Fruit fly (Drosophila melanogaster) whole organism, prepupa: Measurements from ENCODE around the gene BHD.

Source experiments
- Blimp-1 ChIP-seq: fragments of 200-800 bp; sonication (Bioruptor generic); optimal IDR thresholded peaks from 3 replicates; lab custom pipeline; 2017; ENCODE audit warnings: missing biosample characterization, missing genetic modification characterization, mild to moderate bottlenecking, moderate library complexity, missing genetic modification reagents
- CG10631 ChIP-seq: fragments of 200-800 bp; sonication (Bioruptor generic); optimal IDR thresholded peaks from 2 replicates; lab custom pipeline; 2016; ENCODE audit warnings: missing biosample characterization, missing genetic modification characterization
- CG10669 ChIP-seq: fragments of 200-800 bp; sonication (Bioruptor generic); optimal IDR thresholded peaks from 3 replicates; lab custom pipeline; 2018; ENCODE audit warnings: missing biosample characterization, mild to moderate bottlenecking, missing genetic modification characterization, moderate library complexity
- CG11294 ChIP-seq: fragments of 200-800 bp; sonication (Bioruptor generic); IDR thresholded peaks from 2 replicates; pipeline ENCODE4 v1.3.6; 2022; ENCODE audit warnings: missing biosample characterization, missing genetic modification characterization
- CG11902 ChIP-seq: fragments of 200-800 bp; sonication (Bioruptor generic); optimal IDR thresholded peaks from 3 replicates; lab custom pipeline; 2016; ENCODE audit warnings: missing biosample characterization, missing genetic modification characterization
- CG1621 ChIP-seq: fragments of 200-800 bp; sonication (Bioruptor generic); optimal IDR thresholded peaks from 3 replicates; lab custom pipeline; 2018; ENCODE audit warnings: missing biosample characterization, mild to moderate bottlenecking, missing genetic modification characterization
- CG16779 ChIP-seq: fragments of 200-800 bp; sonication (Bioruptor generic); optimal IDR thresholded peaks from 3 replicates; lab custom pipeline; 2017; ENCODE audit warnings: missing biosample characterization, mild to moderate bottlenecking, missing genetic modification characterization
- CG3032 ChIP-seq: fragments of 200-800 bp; optimal IDR thresholded peaks from 2 replicates; lab custom pipeline; 2019; ENCODE audit warnings: missing biosample characterization, mild to moderate bottlenecking, missing genetic modification characterization, moderate library complexity
- CG32006 ChIP-seq: fragments of 200-800 bp; sonication (Bioruptor generic); optimal IDR thresholded peaks from 3 replicates; lab custom pipeline; 2017; ENCODE audit warnings: missing biosample characterization, mild to moderate bottlenecking, missing genetic modification characterization
- CG6163 ChIP-seq: fragments of 200-800 bp; sonication (Bioruptor generic); IDR thresholded peaks from 3 replicates; pipeline ENCODE4 v1.3.6; 2022; ENCODE audit warnings: missing biosample characterization, missing genetic modification characterization
- CG6276 ChIP-seq: fragments of 200-800 bp; sonication (Bioruptor generic); optimal IDR thresholded peaks from 2 replicates; lab custom pipeline; 2017; ENCODE audit warnings: missing biosample characterization, mild to moderate bottlenecking, missing genetic modification characterization
- CG6808 ChIP-seq: fragments of 200-800 bp; sonication (Bioruptor generic); optimal IDR thresholded peaks from 3 replicates; lab custom pipeline; 2017; ENCODE audit warnings: missing biosample characterization, missing genetic modification characterization, mild to moderate bottlenecking, moderate library complexity, missing genetic modification reagents
- CG6854 ChIP-seq: fragments of 200-800 bp; sonication (Bioruptor generic); optimal IDR thresholded peaks from 2 replicates; lab custom pipeline; 2017; ENCODE audit warnings: missing biosample characterization, mild to moderate bottlenecking, missing genetic modification characterization
- Eip75B ChIP-seq: fragments of 200-800 bp; sonication (Bioruptor generic); optimal IDR thresholded peaks from 3 replicates; lab custom pipeline; 2016; ENCODE audit warnings: missing biosample characterization, missing genetic modification characterization
- Eip78C ChIP-seq: fragments of 200-800 bp; sonication (Bioruptor generic); peaks from one replicate; lab custom pipeline; 2016; ENCODE audit warnings: missing biosample characterization, missing genetic modification characterization
- Eip93F ChIP-seq: fragments of 200-800 bp; sonication (Bioruptor generic); optimal IDR thresholded peaks from 2 replicates; lab custom pipeline; 2016; ENCODE audit warnings: missing biosample characterization, mild to moderate bottlenecking, missing genetic modification characterization
- Ets21C ChIP-seq: fragments of 200-800 bp; sonication (Bioruptor generic); optimal IDR thresholded peaks from 3 replicates; lab custom pipeline; 2016; ENCODE audit warnings: missing biosample characterization, missing genetic modification characterization
- Ets96B ChIP-seq: fragments of 200-800 bp; optimal IDR thresholded peaks from 2 replicates; lab custom pipeline; 2019; ENCODE audit warnings: missing biosample characterization, mild to moderate bottlenecking, missing genetic modification characterization, moderate library complexity
- Hr38 ChIP-seq: sonication (Bioruptor generic); optimal IDR thresholded peaks from 2 replicates; lab custom pipeline; 2016; ENCODE audit warnings: missing biosample characterization, missing genetic modification characterization
- Hr39 ChIP-seq: fragments of 200-800 bp; sonication (Bioruptor generic); optimal IDR thresholded peaks from 2 replicates; lab custom pipeline; 2016; ENCODE audit warnings: missing biosample characterization, missing genetic modification characterization
- Met ChIP-seq: fragments of 200-800 bp; sonication (Bioruptor generic); optimal IDR thresholded peaks from 3 replicates; lab custom pipeline; 2016; ENCODE audit warnings: missing biosample characterization, missing genetic modification characterization
- Smox ChIP-seq: fragments of 200-800 bp; sonication (Bioruptor generic); optimal IDR thresholded peaks from 3 replicates; lab custom pipeline; 2016; ENCODE audit warnings: missing biosample characterization, missing genetic modification characterization
- Sox14 ChIP-seq: fragments of 200-800 bp; sonication (Bioruptor generic); optimal IDR thresholded peaks from 3 replicates; lab custom pipeline; 2016; ENCODE audit warnings: missing biosample characterization, missing genetic modification characterization
- achi ChIP-seq: fragments of 200-800 bp; sonication (Bioruptor generic); optimal IDR thresholded peaks from 3 replicates; lab custom pipeline; 2016; ENCODE audit warnings: missing biosample characterization, missing genetic modification characterization
- cyc ChIP-seq: fragments of 200-800 bp; sonication (Bioruptor generic); optimal IDR thresholded peaks from 3 replicates; lab custom pipeline; 2016; ENCODE audit warnings: missing biosample characterization, missing genetic modification characterization
- dsx ChIP-seq: fragments of 200-800 bp; optimal IDR thresholded peaks from 3 replicates; lab custom pipeline; 2019; ENCODE audit warnings: missing biosample characterization, mild to moderate bottlenecking, missing genetic modification characterization, moderate library complexity; ENCODE audit not compliant: poor library complexity, severe bottlenecking
- eg ChIP-seq: fragments of 200-800 bp; sonication (Bioruptor generic); IDR thresholded peaks from 3 replicates; pipeline ENCODE4 v1.3.6; 2022; ENCODE audit warnings: missing biosample characterization, missing genetic modification characterization
- esn ChIP-seq: fragments of 200-800 bp; sonication (Bioruptor generic); optimal IDR thresholded peaks from 2 replicates; lab custom pipeline; 2016; ENCODE audit warnings: missing biosample characterization, mild to moderate bottlenecking, missing genetic modification characterization, moderate library complexity
- fd85E ChIP-seq: fragments of 200-800 bp; sonication (Bioruptor generic); optimal IDR thresholded peaks from 3 replicates; lab custom pipeline; 2016; ENCODE audit warnings: missing biosample characterization, missing genetic modification characterization
- fkh ChIP-seq: fragments of 200-800 bp; sonication (Bioruptor generic); optimal IDR thresholded peaks from 3 replicates; lab custom pipeline; 2017; ENCODE audit warnings: missing biosample characterization, mild to moderate bottlenecking, missing genetic modification characterization, moderate library complexity
- lz ChIP-seq: fragments of 200-800 bp; sonication (Bioruptor generic); optimal IDR thresholded peaks from 3 replicates; lab custom pipeline; 2016; ENCODE audit warnings: missing biosample characterization, missing genetic modification characterization
- pdm3 ChIP-seq: fragments of 200-800 bp; sonication (Bioruptor generic); optimal IDR thresholded peaks from 3 replicates; lab custom pipeline; 2016; ENCODE audit warnings: missing biosample characterization, missing genetic modification characterization
- spab ChIP-seq: fragments of 200-800 bp; sonication (Bioruptor generic); optimal IDR thresholded peaks from 2 replicates; lab custom pipeline; 2017; ENCODE audit warnings: missing biosample characterization, mild to moderate bottlenecking, missing genetic modification characterization, missing genetic modification reagents
- svp ChIP-seq: fragments of 200-800 bp; sonication (Bioruptor generic); peaks from one replicate; lab custom pipeline; 2016; ENCODE audit warnings: missing biosample characterization, missing genetic modification characterization
- vri ChIP-seq: fragments of 200-800 bp; sonication (Bioruptor generic); optimal IDR thresholded peaks from 3 replicates; lab custom pipeline; 2016; ENCODE audit warnings: missing biosample characterization, mild to moderate bottlenecking, missing genetic modification characterization

The BHD gene

DNA sequence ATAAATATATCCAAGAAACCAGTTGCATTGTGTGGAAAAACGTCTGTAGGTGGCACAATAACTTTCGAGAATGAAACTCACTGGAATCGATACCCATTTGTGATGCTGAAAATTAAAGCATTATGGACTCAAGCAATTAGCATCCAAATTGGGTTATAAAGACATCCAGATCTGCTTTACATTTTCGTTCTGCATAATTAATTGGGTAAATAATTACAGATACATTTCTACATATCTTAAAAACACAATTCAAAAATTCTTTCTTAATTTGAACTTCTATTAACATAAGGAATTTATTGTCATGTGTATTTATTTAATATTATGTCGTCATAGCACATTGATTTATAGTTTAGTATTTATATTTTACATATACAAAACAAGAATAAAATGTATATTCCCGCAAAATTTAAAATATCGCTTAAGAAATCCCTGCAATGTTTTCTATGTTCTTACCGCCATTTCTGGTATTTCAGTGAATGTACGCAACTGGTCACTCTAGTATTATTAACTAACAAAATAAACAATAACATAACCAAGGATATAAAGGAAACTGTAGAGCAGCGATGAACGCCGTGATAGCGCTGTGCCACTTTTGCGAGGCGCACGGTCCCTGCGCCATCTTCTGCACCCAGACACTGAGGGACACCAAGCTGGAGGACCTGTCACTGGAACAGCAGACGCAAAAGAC lies at the start of gene BHD, which contains the start of gene CG14829:
TSS of gene BHD (plus strand) at position 471 of the 688 bp plus-strand sequence.
TSS of gene CG14829 (minus strand) at position 51 of the 688 bp plus-strand sequence.
- TF ChIP-seq lz (GFP tag; lab: Kevin White, UChicago): no peak
- peak; percentile 35 for TF ChIP-seq vri (GFP tag; lab: Kevin White, UChicago)
- TF ChIP-seq CG16779 (tag; lab: Kevin White, UChicago): no peak
- no peak for TF ChIP-seq pdm3 (GFP tag; lab: Kevin White, UChicago)
- peak; percentile 73 for TF ChIP-seq fkh (GFP tag; lab: Kevin White, UChicago)
- no peak for TF ChIP-seq Ets21C
- no peak for TF ChIP-seq Sox14 (GFP tag; lab: Kevin White, UChicago)

DNA sequence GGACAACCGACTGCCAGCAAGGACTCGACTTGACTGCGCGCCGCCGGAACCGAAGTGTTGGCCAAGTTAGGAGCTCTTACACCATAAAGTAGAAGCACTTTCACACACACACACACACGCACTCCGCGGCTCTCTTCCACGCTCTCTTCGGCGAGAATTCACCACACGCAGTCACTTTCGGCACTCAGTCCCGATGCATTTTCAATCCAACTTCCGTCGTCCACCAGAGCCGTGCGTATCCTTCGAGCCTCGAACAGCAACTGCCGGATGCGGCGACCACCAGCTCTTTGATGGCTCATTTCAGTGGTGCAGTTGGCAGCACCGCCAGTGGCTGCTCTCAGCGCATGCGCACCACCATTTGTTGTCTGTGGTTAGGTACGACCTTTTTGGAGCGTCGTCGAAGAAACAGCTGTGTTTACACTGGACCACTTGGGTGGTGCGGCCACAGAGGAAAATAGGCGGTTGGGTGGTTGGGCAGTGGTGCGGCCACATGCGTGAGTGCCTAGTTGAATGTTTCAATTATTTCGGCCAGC lies 48.6 kb upstream of the BHD start, which contains the start of gene Dscam2:
TSS of gene Dscam2 (minus strand) at position 264 of the 533 bp plus-strand sequence.
- TF ChIP-seq eg (GFP tag; lab: Robert Waterston, UW) (0 out of 3 replicates have a peak, but pooled peaks have one; percentile 9), CG6276 (GFP tag; lab: Kevin White, UChicago) (no peak), CG6808 (GFP tag; lab: Kevin White, UChicago) (no peak), Eip75B (GFP tag; lab: Kevin White, UChicago) (no peak), Hr38 (no peak), esn (GFP tag; lab: Kevin White, UChicago) (no peak), svp (GFP tag; lab: Kevin White, UChicago) (peak; percentile 34), CG6163 (no peak), pdm3 (GFP tag; lab: Kevin White, UChicago) (no peak)

DNA sequence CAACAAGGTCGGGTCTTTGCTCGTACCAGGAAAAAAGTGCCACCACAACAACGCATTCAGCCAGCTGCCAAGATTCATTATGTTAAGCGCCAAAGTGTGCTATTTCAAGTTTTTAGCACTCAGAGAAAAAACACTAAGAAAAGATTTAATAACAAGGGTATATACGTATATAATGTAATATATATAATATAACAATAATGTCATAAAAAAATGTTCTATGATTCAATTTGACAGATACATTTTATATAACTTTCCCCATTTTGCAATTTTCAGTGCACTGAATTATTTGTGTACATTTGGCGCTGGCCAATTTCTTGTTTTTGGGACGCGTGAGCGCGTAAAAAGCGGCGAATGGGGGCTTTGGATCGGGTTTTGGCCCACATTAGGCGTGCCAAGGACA lies 47.8 kb upstream of the BHD start:
- no peak for TF ChIP-seq CG11902 (GFP tag; lab: Kevin White, UChicago)
- peak; percentile 63; the same call in 2 of the 3 replicates for TF ChIP-seq eg (GFP tag; lab: Robert Waterston, UW)

DNA sequence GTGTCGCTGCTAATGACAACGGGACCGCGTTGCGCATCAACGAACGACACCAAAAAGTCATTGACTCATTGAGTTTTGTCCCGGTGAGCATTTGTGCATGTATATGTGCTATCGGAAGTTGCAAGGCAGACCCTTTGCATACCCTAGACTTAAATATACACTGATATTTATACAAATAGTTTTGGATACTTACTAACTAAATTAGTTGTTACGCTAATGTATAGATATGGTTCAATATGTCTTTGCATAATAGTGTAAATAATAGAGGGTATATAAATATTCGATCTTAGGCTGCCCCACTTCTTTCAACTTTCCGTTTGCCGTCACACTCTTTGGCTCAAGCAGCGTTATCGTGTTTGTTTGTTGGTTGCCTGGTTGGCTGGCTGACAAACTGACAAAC lies 47.1 kb upstream of the BHD start:
- TF ChIP-seq Eip93F (GFP tag; lab: Kevin White, UChicago): no peak
- no peak for TF ChIP-seq CG1621 (tag; lab: Kevin White, UChicago)
- TF ChIP-seq Eip78C: peak; percentile 5
- no peak for TF ChIP-seq CG16779 (tag; lab: Kevin White, UChicago)
- no peak for TF ChIP-seq CG10631 (GFP tag; lab: Kevin White, UChicago)
- no peak for TF ChIP-seq Met
- no peak for TF ChIP-seq Hr39 (GFP tag; lab: Kevin White, UChicago)
- no peak for TF ChIP-seq CG6163
- no peak for TF ChIP-seq dsx
- peak; percentile 3 for TF ChIP-seq CG3032 (tag; lab: Kevin White, UChicago)
- TF ChIP-seq eg (GFP tag; lab: Robert Waterston, UW): 0 out of 3 replicates have a peak, but pooled peaks have one; percentile 43
- TF ChIP-seq Eip75B (GFP tag; lab: Kevin White, UChicago): no peak
- peak; percentile 10 for TF ChIP-seq Ets96B
- peak; percentile 9 for TF ChIP-seq CG32006 (GFP tag; lab: Kevin White, UChicago)
- TF ChIP-seq achi: no peak
- TF ChIP-seq fd85E: no peak
- TF ChIP-seq svp (GFP tag; lab: Kevin White, UChicago): peak; percentile 62

DNA sequence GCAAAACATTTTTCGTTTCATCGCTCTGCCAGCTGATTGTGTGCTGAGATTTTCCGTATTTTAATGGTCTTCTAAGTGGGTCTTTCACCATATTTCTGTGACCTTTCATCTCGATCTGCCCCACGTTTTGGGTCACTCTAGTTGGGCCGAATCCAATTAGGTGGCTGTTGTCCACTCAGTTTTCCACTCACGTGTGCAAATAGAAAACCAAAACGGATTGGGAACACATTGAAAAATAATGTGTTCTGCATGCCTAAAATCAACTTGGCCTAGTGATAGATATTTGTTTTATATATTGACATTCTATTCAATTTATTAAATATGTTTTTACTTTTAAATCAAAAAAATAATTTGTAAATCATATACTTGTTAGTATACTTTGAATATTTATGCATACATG lies 4.1 kb upstream of the BHD start, which contains the start of gene CG14826:
TSS of gene CG14826 (plus strand) at position 301 of the 400 bp plus-strand sequence.
- TF ChIP-seq vri (GFP tag; lab: Kevin White, UChicago) (no peak), CG6854 (GFP tag; lab: Kevin White, UChicago) (no peak), Eip75B (GFP tag; lab: Kevin White, UChicago) (no peak), spab (GFP tag; lab: Kevin White, UChicago) (no peak), CG11294 (GFP tag; lab: Robert Waterston, UW) (no peak), achi (no peak), pdm3 (GFP tag; lab: Kevin White, UChicago) (no peak), CG10669 (GFP tag; lab: Kevin White, UChicago) (no peak), CG3032 (tag; lab: Kevin White, UChicago) (no peak), Smox (GFP tag; lab: Kevin White, UChicago) (no peak), Blimp-1 (GFP tag; lab: Kevin White, UChicago) (no peak), Hr38 (no peak), CG6276 (GFP tag; lab: Kevin White, UChicago) (no peak), cyc (GFP tag; lab: Kevin White, UChicago) (no peak)
